Worm (Caenorhabditis elegans) whole organism, midembryonic: Measurements from ENCODE around the gene C17F4.11.

Experiments
- flt-1 ChIP-seq: fragments of 200-800 bp; sonication (Bioruptor generic); IDR thresholded peaks from 2 replicates; pipeline ENCODE4 v1.3.6; 2022; ENCODE audit warnings: missing genetic modification characterization, missing compliant biosample characterization
- ztf-23 ChIP-seq: fragments of 200-800 bp; sonication (Bioruptor generic); IDR thresholded peaks from 2 replicates; pipeline ENCODE4 v1.3.6; 2022; ENCODE audit warnings: missing genetic modification reagents, missing genetic modification characterization, missing compliant biosample characterization

ce11 chrII:3259254-3259653, 22.0 kb downstream of the C17F4.11 start, which contains the start of gene gcy-19:
- TF ChIP-seq ztf-23 (GFP tag; lab: Robert Waterston, UW), result no peak
- no peak for TF ChIP-seq flt-1 (GFP tag; lab: Robert Waterston, UW)
